Fruit fly (Drosophila melanogaster): Measurements from ENCODE around the gene ais.

Gene ais

DNA sequence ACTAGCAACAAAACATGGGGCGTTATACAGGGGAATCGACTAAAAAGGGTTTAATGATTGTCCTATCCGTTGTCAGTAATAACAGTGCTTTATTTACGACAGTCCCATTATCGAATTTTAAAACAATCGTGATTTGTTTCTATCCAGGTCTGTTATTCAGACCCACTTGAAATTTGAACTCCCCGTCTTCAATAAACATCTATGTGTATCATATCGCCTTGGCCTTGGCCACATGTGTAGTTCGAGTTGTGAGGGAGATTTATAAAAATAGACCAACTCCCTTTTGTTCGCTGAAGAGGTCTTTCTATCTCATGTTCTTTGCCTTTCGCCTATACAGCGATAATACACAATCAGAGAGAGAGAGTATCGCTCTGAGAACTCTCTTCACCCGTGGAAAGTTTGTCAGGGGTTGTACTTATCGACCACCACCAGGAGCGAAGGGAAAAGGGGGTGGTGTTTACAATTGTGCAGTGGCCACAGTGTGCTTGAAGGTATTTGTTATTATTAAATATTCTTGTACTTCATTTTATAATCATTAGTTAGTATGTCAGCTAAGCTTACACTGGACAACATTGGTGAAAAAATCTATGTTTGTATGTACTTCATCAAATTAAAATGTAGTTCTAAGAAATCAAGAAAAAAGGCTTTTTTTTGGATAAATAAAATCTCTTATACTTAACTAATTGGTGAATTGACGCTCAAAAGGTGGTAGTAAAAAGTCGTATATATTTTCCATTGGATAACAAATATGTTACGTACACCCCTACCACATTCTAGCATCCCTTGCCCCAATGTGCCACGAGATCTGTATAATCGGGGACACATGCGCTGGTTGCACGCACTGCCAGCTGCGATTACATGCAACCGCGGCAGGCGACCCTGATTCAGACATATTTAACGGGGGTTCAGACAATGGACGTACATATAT lies 47.1 kb downstream of the ais start (continued):
- TF ChIP-seq Ets65A (GFP tag) (peak; percentile 75), dm (GFP tag; optimal IDR thresholded peaks at IDR 0.05) (peak; percentile 60), bsh (GFP tag; optimal IDR thresholded peaks at IDR 0.05) (peak in 1 of 2 experiments; percentile 88), CG2889 (GFP tag; IDR thresholded peaks at IDR 0.05) (no peak), CG31365 (tag; optimal IDR thresholded peaks at IDR 0.05) (no peak), CG10462 (GFP tag; optimal IDR thresholded peaks at IDR 0.05) (peak; percentile 67), CG18619 (GFP tag; optimal IDR thresholded peaks at IDR 0.05) (peak; percentile 73), Ssrp (tag; optimal IDR thresholded peaks at IDR 0.05) (peak; percentile 85), ase (GFP tag; IDR thresholded peaks at IDR 0.05) (peak; percentile 47; the same call in 1 of the 3 replicates), Oaz (GFP tag; IDR thresholded peaks at IDR 0.05) (no peak; the same call in 1 of the 2 replicates), Sox100B (GFP tag; optimal IDR thresholded peaks at IDR 0.05) (peak; percentile 91), fru (optimal IDR thresholded peaks at IDR 0.05) (no peak), ro (GFP tag; IDR thresholded peaks at IDR 0.05) (peak; percentile 68; the same call in 1 of the 2 replicates), CG32532 (GFP tag; IDR thresholded peaks at IDR 0.05) (no peak), odd (GFP tag; optimal IDR thresholded peaks at IDR 0.05) (peak; percentile 71), trem (tag; optimal IDR thresholded peaks at IDR 0.05) (peak; percentile 82), MESR4 (GFP tag; optimal IDR thresholded peaks at IDR 0.05) (no peak), Lim3 (GFP tag; IDR thresholded peaks at IDR 0.05) (no peak), CG9876 (GFP tag; optimal IDR thresholded peaks at IDR 0.05) (no peak), CG31224 (GFP tag; IDR thresholded peaks at IDR 0.05) (no peak), kah (GFP tag; optimal IDR thresholded peaks at IDR 0.05) (peak; percentile 64), CG15011 (GFP tag; optimal IDR thresholded peaks at IDR 0.05) (peak; percentile 62), D (optimal IDR thresholded peaks at IDR 0.05) (no peak), D (GFP tag; optimal IDR thresholded peaks at IDR 0.05) (peak; percentile 94), NFAT (GFP tag; IDR thresholded peaks at IDR 0.05) (no peak), CG3838 (GFP tag; optimal IDR thresholded peaks at IDR 0.05) (peak; percentile 38), amos (GFP tag; IDR thresholded peaks at IDR 0.05; ENCODE audit: partially characterized antibody) (no peak), luna (GFP tag; optimal IDR thresholded peaks at IDR 0.05) (no peak), CG7963 (GFP tag; IDR thresholded peaks at IDR 0.05; ENCODE audit: partially characterized antibody) (0 out of 3 replicates have a peak, but pooled peaks have one; percentile 22), CG6254 (GFP tag; optimal IDR thresholded peaks at IDR 0.05) (peak; percentile 89), CG11504 (tag; optimal IDR thresholded peaks at IDR 0.05) (peak; percentile 87), CG10431 (GFP tag; optimal IDR thresholded peaks at IDR 0.05) (peak; percentile 80), CG17612 (GFP tag; IDR thresholded peaks at IDR 0.05) (no peak), lilli (GFP tag; optimal IDR thresholded peaks at IDR 0.05) (peak; percentile 45), tio (GFP tag; optimal IDR thresholded peaks at IDR 0.05) (peak; percentile 74), p53 (GFP tag; optimal IDR thresholded peaks at IDR 0.05) (no peak), gro (GFP tag; optimal IDR thresholded peaks at IDR 0.05) (no peak), sob (GFP tag; IDR thresholded peaks at IDR 0.05) (no peak), CG34376 (GFP tag; optimal IDR thresholded peaks at IDR 0.05) (peak; percentile 57), C15 (GFP tag; IDR thresholded peaks at IDR 0.05) (no peak), Camta (GFP tag; optimal IDR thresholded peaks at IDR 0.05) (peak; percentile 70), lab (GFP tag; optimal IDR thresholded peaks at IDR 0.05) (peak; percentile 68), Ptx1 (GFP tag; IDR thresholded peaks at IDR 0.05) (peak; percentile 63), dpn (GFP tag; optimal IDR thresholded peaks at IDR 0.05) (peak; percentile 34 to 67), zf30C (GFP tag; optimal IDR thresholded peaks at IDR 0.05) (no peak), bowl (GFP tag; IDR thresholded peaks at IDR 0.05) (no peak), sd (tag; optimal IDR thresholded peaks at IDR 0.05) (no peak), pb (GFP tag; optimal IDR thresholded peaks at IDR 0.05) (peak; percentile 6), CG10366 (GFP tag; IDR thresholded peaks at IDR 0.05) (peak; percentile 49; the same call in 1 of the 2 replicates), CG11723 (GFP tag; optimal IDR thresholded peaks at IDR 0.05) (peak; percentile 69)

Measured in whole organism, embryonic.